Worm (Caenorhabditis elegans) whole organism, L1 larva: ENCODE results near the gene C07B5.3.

Experiments
- C04F5.9 ChIP-seq: sonication (generic microtip); optimal IDR thresholded peaks from 2 replicates; lab custom pipeline; 2016; ENCODE audit warnings: missing genetic modification characterization, missing compliant biosample characterization
- F16B12.6 ChIP-seq: fragments of 150-350 bp; optimal IDR thresholded peaks from 2 replicates; lab custom pipeline; 2014; ENCODE audit warnings: missing biosample characterization, missing genetic modification characterization
- ama-1 ChIP-seq: fragments of 150-350 bp; optimal IDR thresholded peaks from 2 replicates; lab custom pipeline; 2014
- blmp-1 ChIP-seq: fragments of 150-350 bp; optimal IDR thresholded peaks from 2 replicates; lab custom pipeline; 2014; ENCODE audit warnings: missing biosample characterization, missing genetic modification characterization
- ceh-8 ChIP-seq: fragments of 200-800 bp; sonication (Bioruptor generic); optimal IDR thresholded peaks from 2 replicates; lab custom pipeline; 2018; ENCODE audit warnings: mild to moderate bottlenecking, missing genetic modification characterization, moderate library complexity, missing compliant biosample characterization
- ceh-82 ChIP-seq, 3 experiments: fragments of 150-350 bp in 1 of 3; sonication (generic microtip) in 2 of 3; optimal IDR thresholded peaks; 2 replicates each; lab custom pipeline; 2014 to 2017; ENCODE audit warnings: missing biosample characterization in 3 of 3, missing genetic modification characterization in 3 of 3
- dpl-1 ChIP-seq, 3 experiments: fragments of 150-350 bp in 2 of 3; sonication (generic microtip) in 1 of 3; optimal IDR thresholded peaks; 2 replicates each; lab custom pipeline; 2014 to 2017; ENCODE audit warnings: missing biosample characterization in 3 of 3, missing genetic modification characterization in 3 of 3, missing genetic modification reagents in 3 of 3
- dsc-1 ChIP-seq: sonication (generic microtip); optimal IDR thresholded peaks from 2 replicates; lab custom pipeline; 2016; ENCODE audit warnings: mild to moderate bottlenecking, missing genetic modification characterization, missing compliant biosample characterization
- efl-1 ChIP-seq, 4 experiments: fragments of 150-350 bp; optimal IDR thresholded peaks in 3 of 4; peaks in 1 of 4; 1 replicate in 1 of 4; 2 replicates in 3 of 4; lab custom pipeline; 2014; ENCODE audit warnings: missing biosample characterization in 2 of 4, missing genetic modification characterization in 2 of 4, missing genetic modification reagents in 2 of 4
- egl-27 ChIP-seq, 2 experiments: fragments of 150-350 bp in 1 of 2; sonication (generic microtip); optimal IDR thresholded peaks; 3 replicates each; lab custom pipeline; 2017 to 2018; ENCODE audit warnings: missing biosample characterization in 2 of 2, missing genetic modification characterization in 2 of 2, missing genetic modification reagents in 2 of 2
- elt-2 ChIP-seq: sonication (generic microtip); optimal IDR thresholded peaks from 2 replicates; lab custom pipeline; 2016; ENCODE audit warnings: missing genetic modification characterization, mild to moderate bottlenecking, inconsistent platforms, missing compliant biosample characterization, missing genetic modification reagents
- elt-3 ChIP-seq, 6 experiments: fragments of 150-350 bp in 1 of 6; sonication (generic microtip); optimal IDR thresholded peaks; 2 replicates each; lab custom pipeline; 2017 to 2018; ENCODE audit warnings: missing biosample characterization in 6 of 6, missing genetic modification characterization in 6 of 6, inconsistent platforms in 1 of 6
- fkh-10 ChIP-seq: sonication (generic microtip); optimal IDR thresholded peaks from 2 replicates; lab custom pipeline; 2017; ENCODE audit warnings: missing biosample characterization, missing genetic modification reagents, missing genetic modification characterization
- fkh-4 ChIP-seq: sonication (generic microtip); optimal IDR thresholded peaks from 2 replicates; lab custom pipeline; 2016; ENCODE audit warnings: missing compliant biosample characterization, missing genetic modification characterization, borderline replicate concordance
- fkh-8 ChIP-seq: sonication (generic microtip); optimal IDR thresholded peaks from 2 replicates; lab custom pipeline; 2016; ENCODE audit warnings: mild to moderate bottlenecking, missing genetic modification characterization, missing compliant biosample characterization
- grh-1 ChIP-seq: fragments of 200-800 bp; sonication (Bioruptor generic); IDR thresholded peaks from 2 replicates; pipeline ENCODE4 v1.3.6; 2022; ENCODE audit warnings: missing genetic modification reagents, missing genetic modification characterization, missing compliant biosample characterization
- jun-1 ChIP-seq: fragments of 150-350 bp; optimal IDR thresholded peaks from 2 replicates; lab custom pipeline; 2014; ENCODE audit warnings: missing biosample characterization, missing genetic modification reagents, missing genetic modification characterization
- lin-13 ChIP-seq: fragments of 150-350 bp; optimal IDR thresholded peaks from 2 replicates; lab custom pipeline; 2014; ENCODE audit warnings: missing biosample characterization, missing genetic modification reagents, missing genetic modification characterization
- lin-14 ChIP-seq: fragments of 200-800 bp; sonication (Bioruptor generic); optimal IDR thresholded peaks from 2 replicates; lab custom pipeline; 2018; ENCODE audit warnings: mild to moderate bottlenecking, missing genetic modification characterization, moderate library complexity, missing compliant biosample characterization
- lin-35 ChIP-seq, 2 experiments: fragments of 150-350 bp; optimal IDR thresholded peaks; 2 replicates each; lab custom pipeline; 2014; ENCODE audit warnings: missing biosample characterization in 2 of 2, missing genetic modification characterization in 2 of 2, missing genetic modification reagents in 2 of 2
- lsy-2 ChIP-seq, 2 experiments: fragments of 150-350 bp; optimal IDR thresholded peaks; 2 replicates each; lab custom pipeline; 2014; ENCODE audit warnings: missing biosample characterization in 2 of 2, missing genetic modification characterization in 2 of 2
- mab-9 ChIP-seq: fragments of 200-800 bp; sonication (Bioruptor generic); IDR thresholded peaks from 2 replicates; pipeline ENCODE4 v1.3.6; 2022; ENCODE audit warnings: missing genetic modification reagents, missing genetic modification characterization, missing compliant biosample characterization
- mep-1 ChIP-seq: fragments of 150-350 bp; optimal IDR thresholded peaks from 2 replicates; lab custom pipeline; 2014; ENCODE audit warnings: missing biosample characterization, missing genetic modification characterization
- nhr-19 ChIP-seq: fragments of 200-800 bp; sonication (Bioruptor generic); conservative IDR thresholded peaks from 2 replicates; pipeline ENCODE4 v1.3.6; 2022; ENCODE audit warnings: missing genetic modification characterization, missing compliant biosample characterization
- nhr-28 ChIP-seq: fragments of 150-350 bp; optimal IDR thresholded peaks from 2 replicates; lab custom pipeline; 2014; ENCODE audit warnings: missing biosample characterization, missing genetic modification characterization
- nhr-47 ChIP-seq: sonication (generic microtip); optimal IDR thresholded peaks from 2 replicates; lab custom pipeline; 2016; ENCODE audit warnings: mild to moderate bottlenecking, missing genetic modification characterization, moderate library complexity, missing compliant biosample characterization
- nhr-85 ChIP-seq: sonication (generic microtip); peaks from one replicate; lab custom pipeline; 2016; ENCODE audit warnings: missing genetic modification characterization, inconsistent platforms, missing compliant biosample characterization
- pqm-1 ChIP-seq: sonication (generic microtip); optimal IDR thresholded peaks from 3 replicates; lab custom pipeline; 2017; ENCODE audit warnings: missing biosample characterization, missing genetic modification characterization
- rnt-1 ChIP-seq: sonication (generic microtip); optimal IDR thresholded peaks from 2 replicates; lab custom pipeline; 2016; ENCODE audit warnings: mild to moderate bottlenecking, missing genetic modification characterization, moderate library complexity, missing compliant biosample characterization
- skn-1 ChIP-seq: fragments of 150-350 bp; optimal IDR thresholded peaks from 2 replicates; lab custom pipeline; 2014; ENCODE audit warnings: missing biosample characterization, missing genetic modification characterization
- snu-23 ChIP-seq: sonication (generic microtip); optimal IDR thresholded peaks from 2 replicates; lab custom pipeline; 2016; ENCODE audit warnings: missing genetic modification characterization, missing compliant biosample characterization
- sptf-1 ChIP-seq: fragments of 150-350 bp; optimal IDR thresholded peaks from 2 replicates; lab custom pipeline; 2014; ENCODE audit warnings: missing biosample characterization, missing genetic modification characterization
- sup-37 ChIP-seq: fragments of 200-800 bp; sonication (Bioruptor generic); optimal IDR thresholded peaks from 2 replicates; lab custom pipeline; 2018; ENCODE audit warnings: mild to moderate bottlenecking, missing genetic modification characterization, missing compliant biosample characterization
- swsn-7 ChIP-seq: sonication (generic microtip); optimal IDR thresholded peaks from 2 replicates; lab custom pipeline; 2016; ENCODE audit warnings: missing genetic modification characterization, missing compliant biosample characterization
- unc-30 ChIP-seq: sonication (generic microtip); optimal IDR thresholded peaks from 2 replicates; lab custom pipeline; 2017; ENCODE audit warnings: missing biosample characterization, missing genetic modification characterization
- zip-4 ChIP-seq: fragments of 200-800 bp; sonication (Bioruptor generic); optimal IDR thresholded peaks from 2 replicates; lab custom pipeline; 2018; ENCODE audit warnings: mild to moderate bottlenecking, missing genetic modification characterization, moderate library complexity, missing compliant biosample characterization

The C07B5.3 gene

ce11 chrX:9551112-9551511 is 28.1 kb upstream of the C07B5.3 start (continued):
- peak in 1 of 2 experiments; percentile 30 for TF ChIP-seq lsy-2 (tag; optimal IDR thresholded peaks at IDR 0.05; lab: Kevin White, UChicago)
- no peak for TF ChIP-seq F16B12.6 (tag; lab: Kevin White, UChicago)
- TF ChIP-seq snu-23, result peak; percentile 66
- TF ChIP-seq lin-14 (GFP tag; lab: Kevin White, UChicago), result peak; percentile 97
- TF ChIP-seq nhr-19 (GFP tag; lab: Robert Waterston, UW), result 0 out of 2 replicates have a peak, but pooled peaks have one; percentile 3
- TF ChIP-seq zip-4 (GFP tag; lab: Kevin White, UChicago), result no peak
- TF ChIP-seq sup-37 (GFP tag; lab: Kevin White, UChicago), result no peak
- TF ChIP-seq pqm-1 (tag; lab: Kevin White, UChicago), result no peak
- TF ChIP-seq unc-30 (tag; lab: Kevin White, UChicago), result no peak
- TF ChIP-seq swsn-7 (tag; lab: Kevin White, UChicago), result peak; percentile 29
- peak; percentile 3 for TF ChIP-seq lin-13 (GFP tag; lab: Kevin White, UChicago)
- TF ChIP-seq elt-2 (tag; lab: Kevin White, UChicago), result no peak
- no peak for TF ChIP-seq ceh-8 (GFP tag; lab: Kevin White, UChicago)
- no peak for TF ChIP-seq fkh-4 (tag; lab: Kevin White, UChicago)
- no peak for TF ChIP-seq grh-1
- peak; percentile 29; the same call in 1 of the 2 replicates for TF ChIP-seq mab-9 (GFP tag; lab: Robert Waterston, UW)
- TF ChIP-seq nhr-28 (tag; lab: Kevin White, UChicago), result no peak
- peak; percentile 34 for TF ChIP-seq jun-1 (tag; lab: Kevin White, UChicago)
- no peak for TF ChIP-seq sptf-1 (tag; lab: Kevin White, UChicago)

- TF ChIP-seq mep-1, result peak; percentile 6
- no peak for TF ChIP-seq dpl-1 (GFP tag; optimal IDR thresholded peaks at IDR 0.05; lab: Kevin White, UChicago)
- no peak for TF ChIP-seq dsc-1 (tag; lab: Kevin White, UChicago)
- TF ChIP-seq fkh-8, result no peak
- no peak for TF ChIP-seq nhr-28 (tag; lab: Kevin White, UChicago)
These were observed 27.5 kb upstream of the C07B5.3 start for ce11 chrX:9550519-9550918.

- no peak for TF ChIP-seq C04F5.9 (tag; lab: Kevin White, UChicago)
- TF ChIP-seq lsy-2 (tag; optimal IDR thresholded peaks at IDR 0.05; lab: Kevin White, UChicago), result peak in 1 of 2 experiments; percentile 14
- no peak for TF ChIP-seq ama-1 (lab: Kevin White, UChicago)
- no peak for TF ChIP-seq nhr-47 (tag; lab: Kevin White, UChicago)
- TF ChIP-seq lin-14 (GFP tag; lab: Kevin White, UChicago), result peak; percentile 20
- TF ChIP-seq fkh-8, result peak; percentile 21
- TF ChIP-seq egl-27 (tag; optimal IDR thresholded peaks at IDR 0.05; lab: Kevin White, UChicago), result no peak
- TF ChIP-seq ceh-82 (tag; optimal IDR thresholded peaks at IDR 0.05; lab: Kevin White, UChicago), result peak in 2 of 3 experiments; percentile 17 to 33
- peak; percentile 60 for TF ChIP-seq skn-1 (tag; lab: Kevin White, UChicago)
- TF ChIP-seq fkh-10 (GFP tag; lab: Kevin White, UChicago), result no peak
- TF ChIP-seq efl-1 (optimal IDR thresholded peaks at IDR 0.05; lab: Kevin White, UChicago), result no peak
- peak in 1 of 2 experiments; percentile 45 for TF ChIP-seq efl-1 (GFP tag; optimal IDR thresholded peaks at IDR 0.05 in 1 of 2; lab: Kevin White, UChicago)
- peak; percentile 26 for TF ChIP-seq rnt-1 (tag; lab: Kevin White, UChicago)
- no peak for TF ChIP-seq lin-35 (GFP tag; optimal IDR thresholded peaks at IDR 0.05; lab: Kevin White, UChicago)
- peak in 1 of 6 experiments; percentile 10 for TF ChIP-seq elt-3 (tag; optimal IDR thresholded peaks at IDR 0.05; lab: Kevin White, UChicago)
- TF ChIP-seq nhr-85 (tag; lab: Kevin White, UChicago), result peak; percentile 72
- peak; percentile 90 for TF ChIP-seq blmp-1
These were observed 26.8 kb upstream of the C07B5.3 start for ce11 chrX:9549657-9550369.
